Fruit fly (Drosophila melanogaster) whole organism, embryonic: Measurements from ENCODE around the gene flfl.

Experiments
- Antp ChIP-seq: fragments of 200-800 bp; sonication (Bioruptor generic); optimal IDR thresholded peaks from 3 replicates; lab custom pipeline; 2016; ENCODE audit warnings: missing biosample characterization, missing genetic modification characterization
- CG10274 ChIP-seq: fragments of 200-800 bp; sonication (Bioruptor generic); optimal IDR thresholded peaks from 3 replicates; lab custom pipeline; 2017; ENCODE audit warnings: missing biosample characterization, mild to moderate bottlenecking, missing genetic modification characterization
- CG11093 ChIP-seq: fragments of 200-800 bp; sonication (Bioruptor generic); IDR thresholded peaks from 3 replicates; pipeline ENCODE4 v1.3.6; 2022; ENCODE audit warnings: missing biosample characterization, missing genetic modification characterization
- CG12391 ChIP-seq: fragments of 200-800 bp; sonication (Bioruptor generic); optimal IDR thresholded peaks from 3 replicates; lab custom pipeline; 2018; ENCODE audit warnings: missing biosample characterization, mild to moderate bottlenecking, missing genetic modification characterization, moderate library complexity
- CG16815 ChIP-seq: fragments of 200-800 bp; sonication (Bioruptor generic); optimal IDR thresholded peaks from 3 replicates; lab custom pipeline; 2017; ENCODE audit warnings: missing biosample characterization, mild to moderate bottlenecking, missing genetic modification characterization
- CG17361 ChIP-seq: fragments of 200-800 bp; sonication (Bioruptor generic); IDR thresholded peaks from 3 replicates; pipeline ENCODE4 v1.3.6; 2022; ENCODE audit warnings: missing biosample characterization, missing genetic modification characterization
- CG18011 ChIP-seq: fragments of 200-800 bp; sonication (Bioruptor generic); optimal IDR thresholded peaks from 2 replicates; lab custom pipeline; 2017; ENCODE audit warnings: missing biosample characterization, missing genetic modification characterization, mild to moderate bottlenecking, moderate library complexity, missing genotype
- CG18764 ChIP-seq: fragments of 200-800 bp; sonication (Bioruptor generic); optimal IDR thresholded peaks from 3 replicates; lab custom pipeline; 2016; ENCODE audit warnings: missing biosample characterization, missing genetic modification characterization
- CG2116 ChIP-seq: fragments of 200-800 bp; sonication (Bioruptor generic); optimal IDR thresholded peaks from 3 replicates; lab custom pipeline; 2018; ENCODE audit warnings: missing biosample characterization, mild to moderate bottlenecking, missing genetic modification characterization
- CG31224 ChIP-seq: fragments of 200-800 bp; sonication (Bioruptor generic); IDR thresholded peaks from 2 replicates; pipeline ENCODE4 v1.3.6; 2022; ENCODE audit warnings: missing biosample characterization, missing genetic modification characterization
- CG32772 ChIP-seq: fragments of 200-800 bp; sonication (Bioruptor generic); IDR thresholded peaks from 2 replicates; pipeline ENCODE4 v1.3.6; 2022; ENCODE audit warnings: missing biosample characterization, missing genetic modification characterization
- CG3407 ChIP-seq: fragments of 200-800 bp; sonication (Bioruptor generic); optimal IDR thresholded peaks from 2 replicates; lab custom pipeline; 2018; ENCODE audit warnings: missing biosample characterization, mild to moderate bottlenecking, missing genetic modification characterization
- CG4820 ChIP-seq: fragments of 200-800 bp; sonication (Bioruptor generic); optimal IDR thresholded peaks from 3 replicates; lab custom pipeline; 2016; ENCODE audit warnings: missing biosample characterization, missing genetic modification characterization
- CG7271 ChIP-seq: fragments of 200-800 bp; sonication (Bioruptor generic); optimal IDR thresholded peaks from 2 replicates; lab custom pipeline; 2018; ENCODE audit warnings: missing biosample characterization, mild to moderate bottlenecking, missing genetic modification characterization, moderate library complexity
- CG7786 ChIP-seq: fragments of 200-800 bp; sonication (Bioruptor generic); optimal IDR thresholded peaks from 2 replicates; lab custom pipeline; 2016; ENCODE audit warnings: missing biosample characterization, missing genetic modification characterization
- CG9215 ChIP-seq: fragments of 200-800 bp; sonication (Bioruptor generic); IDR thresholded peaks from 2 replicates; pipeline ENCODE4 v1.3.6; 2022; ENCODE audit warnings: missing biosample characterization, missing genetic modification characterization
- Dfd ChIP-seq, 2 experiments: fragments of >200 bp; optimal IDR thresholded peaks; 2 replicates each; lab custom pipeline; 2017; ENCODE audit warnings: missing biosample characterization in 2 of 2, missing genetic modification characterization in 2 of 2
- Gug ChIP-seq: fragments of 200-800 bp; sonication (Bioruptor generic); IDR thresholded peaks from 4 replicates; pipeline ENCODE4 v1.3.6; 2022; ENCODE audit warnings: missing biosample characterization, missing genetic modification characterization
- HLH54F ChIP-seq: fragments of 200-800 bp; sonication (Bioruptor generic); optimal IDR thresholded peaks from 3 replicates; lab custom pipeline; 2016; ENCODE audit warnings: missing biosample characterization, missing genetic modification characterization
- HLHmδ ChIP-seq: fragments of 200-800 bp; sonication (Bioruptor generic); optimal IDR thresholded peaks from 2 replicates; lab custom pipeline; 2018; ENCODE audit warnings: missing biosample characterization, mild to moderate bottlenecking, missing genetic modification characterization, moderate library complexity
- Hr3 ChIP-seq: fragments of 200-800 bp; sonication (Bioruptor generic); optimal IDR thresholded peaks from 3 replicates; lab custom pipeline; 2016; ENCODE audit warnings: missing biosample characterization, missing genetic modification characterization
- Hr78 ChIP-seq, 2 experiments: fragments of 200-800 bp in 1 of 2; fragments of >200 bp in 1 of 2; sonication (Bioruptor generic) in 1 of 2; optimal IDR thresholded peaks; 2 replicates each; lab custom pipeline; 2017 to 2019; ENCODE audit warnings: missing biosample characterization in 2 of 2, missing genetic modification characterization in 2 of 2, mild to moderate bottlenecking in 1 of 2, moderate library complexity in 1 of 2
- Kr ChIP-seq: fragments of 200-800 bp; sonication (Bioruptor generic); optimal IDR thresholded peaks from 2 replicates; lab custom pipeline; 2017; ENCODE audit warnings: missing biosample characterization, mild to moderate bottlenecking, missing genetic modification characterization
- Lpt ChIP-seq: fragments of >200 bp; optimal IDR thresholded peaks from 2 replicates; lab custom pipeline; 2018; ENCODE audit warnings: missing biosample characterization, missing genetic modification characterization
- NFAT ChIP-seq: fragments of 200-800 bp; sonication (Bioruptor generic); IDR thresholded peaks from 2 replicates; pipeline ENCODE4 v1.3.6; 2022; ENCODE audit warnings: missing biosample characterization, missing genetic modification characterization
- Ptx1 ChIP-seq: fragments of 200-800 bp; sonication (Bioruptor generic); IDR thresholded peaks from 2 replicates; pipeline ENCODE4 v1.3.6; 2022; ENCODE audit warnings: missing biosample characterization, missing genetic modification characterization
- Xrp1 ChIP-seq: fragments of 200-800 bp; sonication (Bioruptor generic); IDR thresholded peaks from 2 replicates; pipeline ENCODE4 v1.3.6; 2022; ENCODE audit warnings: missing biosample characterization, missing genetic modification characterization
- btn ChIP-seq: fragments of 200-800 bp; sonication (Bioruptor generic); optimal IDR thresholded peaks from 2 replicates; lab custom pipeline; 2016; ENCODE audit warnings: missing biosample characterization, missing genetic modification characterization
- cas ChIP-seq: fragments of 200-800 bp; sonication (Bioruptor generic); IDR thresholded peaks from 2 replicates; pipeline ENCODE4 v1.3.6; 2022; ENCODE audit warnings: missing biosample characterization, missing genetic modification characterization
- crc ChIP-seq: fragments of 200-800 bp; sonication (Bioruptor generic); optimal IDR thresholded peaks from 2 replicates; lab custom pipeline; 2016; ENCODE audit warnings: missing biosample characterization, missing genetic modification characterization
- disco-r ChIP-seq: fragments of 200-800 bp; sonication (Bioruptor generic); optimal IDR thresholded peaks from 2 replicates; lab custom pipeline; 2016; ENCODE audit warnings: missing biosample characterization, missing genetic modification characterization
- esg ChIP-seq: fragments of 200-800 bp; sonication (Bioruptor generic); conservative IDR thresholded peaks from 2 replicates; pipeline ENCODE4 v1.3.6; 2022; ENCODE audit warnings: missing biosample characterization, missing genetic modification characterization
- ewg ChIP-seq: fragments of 200-800 bp; sonication (Bioruptor generic); optimal IDR thresholded peaks from 3 replicates; lab custom pipeline; 2017; ENCODE audit warnings: mild to moderate bottlenecking, missing biosample characterization, missing genetic modification reagents, missing genetic modification characterization
- fd64A ChIP-seq: fragments of 200-800 bp; sonication (Bioruptor generic); optimal IDR thresholded peaks from 3 replicates; lab custom pipeline; 2018; ENCODE audit warnings: missing biosample characterization, mild to moderate bottlenecking, missing genetic modification characterization
- fu2 ChIP-seq: fragments of 200-800 bp; sonication (Bioruptor generic); optimal IDR thresholded peaks from 2 replicates; lab custom pipeline; 2016; ENCODE audit warnings: missing biosample characterization, missing genetic modification characterization
- gcm2 ChIP-seq: fragments of 200-800 bp; sonication (Bioruptor generic); optimal IDR thresholded peaks from 2 replicates; lab custom pipeline; 2016; ENCODE audit warnings: missing biosample characterization, missing genetic modification characterization
- inv ChIP-seq: fragments of 200-800 bp; sonication (Bioruptor generic); IDR thresholded peaks from 2 replicates; pipeline ENCODE4 v1.3.6; 2022; ENCODE audit warnings: missing biosample characterization, missing genetic modification characterization; ENCODE audit not compliant: partially characterized antibody
- jumu ChIP-seq: fragments of 200-800 bp; sonication (Bioruptor generic); optimal IDR thresholded peaks from 3 replicates; lab custom pipeline; 2016; ENCODE audit warnings: missing biosample characterization, missing genetic modification characterization
- kni ChIP-seq: fragments of 200-800 bp; sonication (Bioruptor generic); optimal IDR thresholded peaks from 3 replicates; lab custom pipeline; 2017; ENCODE audit warnings: mild to moderate bottlenecking, missing biosample characterization, missing genetic modification reagents, missing genetic modification characterization
- nmo ChIP-seq: fragments of 200-800 bp; sonication (Bioruptor generic); optimal IDR thresholded peaks from 2 replicates; lab custom pipeline; 2018; ENCODE audit warnings: missing biosample characterization, mild to moderate bottlenecking, missing genetic modification characterization, moderate library complexity
- odd ChIP-seq: fragments of 200-800 bp; sonication (Bioruptor generic); optimal IDR thresholded peaks from 2 replicates; lab custom pipeline; 2017; ENCODE audit warnings: missing biosample characterization, mild to moderate bottlenecking, missing genetic modification characterization
- pum ChIP-seq: fragments of 200-800 bp; sonication (Bioruptor generic); optimal IDR thresholded peaks from 2 replicates; lab custom pipeline; 2016; ENCODE audit warnings: missing biosample characterization, missing genetic modification characterization
- rib ChIP-seq: fragments of 200-800 bp; sonication (Bioruptor generic); IDR thresholded peaks from 2 replicates; pipeline ENCODE4 v1.3.6; 2022; ENCODE audit warnings: missing biosample characterization, missing genetic modification characterization
- sens ChIP-seq: fragments of 200-800 bp; sonication (Bioruptor generic); peaks from one replicate; lab custom pipeline; 2016; ENCODE audit warnings: missing biosample characterization, missing genetic modification characterization
- sens-2 ChIP-seq: fragments of 200-800 bp; sonication (Bioruptor generic); IDR thresholded peaks from 2 replicates; pipeline ENCODE4 v1.3.6; 2022; ENCODE audit warnings: missing biosample characterization, missing genetic modification characterization
- slou ChIP-seq: fragments of 200-800 bp; sonication (Bioruptor generic); optimal IDR thresholded peaks from 3 replicates; lab custom pipeline; 2016; ENCODE audit warnings: missing biosample characterization, missing genetic modification characterization
- tio ChIP-seq: fragments of 200-800 bp; sonication (Bioruptor generic); optimal IDR thresholded peaks from 2 replicates; lab custom pipeline; 2017; ENCODE audit warnings: missing biosample characterization, missing genetic modification characterization, inconsistent platforms
- usp ChIP-seq: fragments of >200 bp; optimal IDR thresholded peaks from 2 replicates; lab custom pipeline; 2017; ENCODE audit warnings: missing biosample characterization, missing genetic modification characterization
- vvl ChIP-seq: fragments of 200-800 bp; sonication (Bioruptor generic); IDR thresholded peaks from 2 replicates; pipeline ENCODE4 v1.3.6; 2022; ENCODE audit warnings: missing biosample characterization, missing genetic modification characterization
- zen ChIP-seq: fragments of 200-800 bp; sonication (Bioruptor generic); optimal IDR thresholded peaks from 3 replicates; lab custom pipeline; 2018; ENCODE audit warnings: missing biosample characterization, mild to moderate bottlenecking, missing genetic modification characterization, moderate library complexity

The flfl gene

DNA sequence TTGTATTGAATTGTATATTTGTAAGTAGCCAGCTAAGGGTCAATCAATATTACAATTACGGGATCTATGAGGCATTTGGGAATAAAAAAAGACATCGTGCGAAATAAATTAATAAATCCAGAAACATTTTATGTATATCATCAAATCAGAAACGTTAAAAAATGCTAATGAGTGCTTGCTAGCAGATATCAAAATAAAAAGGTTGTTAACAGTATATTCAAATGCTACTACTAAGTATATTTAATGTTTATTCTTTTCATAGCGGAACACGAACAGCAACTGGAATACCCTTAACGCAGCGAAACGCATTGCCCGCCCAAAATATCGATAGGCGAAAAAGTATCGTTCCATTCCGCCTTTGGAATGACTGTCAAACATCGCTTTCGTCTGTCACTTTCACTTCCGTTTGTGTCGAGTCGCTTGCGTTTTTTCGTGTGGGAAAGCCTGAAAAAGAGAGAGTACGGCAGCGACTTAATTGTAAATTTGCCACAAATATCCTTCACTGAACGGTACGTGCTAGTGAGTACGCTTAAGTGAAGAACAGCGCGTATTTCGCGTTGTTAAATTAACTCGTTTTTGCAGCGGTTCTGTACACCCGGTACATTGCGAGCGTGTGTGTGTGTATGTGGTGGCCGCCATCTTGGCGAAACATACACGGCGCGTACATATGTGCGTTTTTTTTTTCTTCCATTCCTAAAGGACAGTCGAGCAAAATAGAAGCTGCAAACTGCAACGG lies 22.6 kb upstream of the flfl start, which contains the start of gene B52 (continued):
- TF ChIP-seq CG17361 (GFP tag; lab: Robert Waterston, UW) (peak; percentile 78), crc (GFP tag; lab: Kevin White, UChicago) (peak; percentile 55), sens-2 (GFP tag; lab: Robert Waterston, UW) (peak; percentile 73), tio (GFP tag; lab: Kevin White, UChicago) (peak; percentile 68), slou (no peak), Dfd (GFP tag; optimal IDR thresholded peaks at IDR 0.05; lab: Kevin White, UChicago) (no peak), nmo (peak; percentile 29), HLH54F (GFP tag; lab: Kevin White, UChicago) (peak; percentile 44), HLHmδ (GFP tag; lab: Kevin White, UChicago) (peak; percentile 90), fd64A (GFP tag; lab: Kevin White, UChicago) (peak; percentile 76), gcm2 (GFP tag; lab: Kevin White, UChicago) (peak; percentile 31), Hr3 (GFP tag; lab: Kevin White, UChicago) (peak; percentile 27), Gug (peak; percentile 47; the same call in 2 of the 4 replicates), Lpt (GFP tag; lab: Kevin White, UChicago) (no peak), CG4820 (GFP tag; lab: Kevin White, UChicago) (no peak), cas (GFP tag; lab: Robert Waterston, UW) (no peak), CG7786 (peak; percentile 21), vvl (GFP tag; lab: Robert Waterston, UW) (peak; percentile 80), pum (GFP tag; lab: Kevin White, UChicago) (no peak), CG32772 (GFP tag; lab: Robert Waterston, UW) (peak; percentile 32; the same call in 1 of the 2 replicates), CG11093 (GFP tag; lab: Robert Waterston, UW) (peak; percentile 47; the same call in 2 of the 3 replicates), Ptx1 (peak; percentile 59), CG2116 (peak; percentile 52), fu2 (GFP tag; lab: Kevin White, UChicago) (peak; percentile 17), disco-r (GFP tag; lab: Kevin White, UChicago) (peak; percentile 62), zen (tag; lab: Kevin White, UChicago) (no peak), CG16815 (GFP tag; lab: Kevin White, UChicago) (no peak), kni (peak; percentile 86), Hr78 (GFP tag; optimal IDR thresholded peaks at IDR 0.05; lab: Kevin White, UChicago) (no peak), jumu (GFP tag; lab: Kevin White, UChicago) (peak; percentile 29), ewg (GFP tag; lab: Kevin White, UChicago) (peak; percentile 44), CG9215 (peak; percentile 39; the same call in 1 of the 2 replicates), Antp (peak; percentile 48), sens (GFP tag; lab: Kevin White, UChicago) (peak; percentile 87), CG7271 (tag; lab: Kevin White, UChicago) (peak; percentile 78), btn (GFP tag; lab: Kevin White, UChicago) (peak; percentile 43), Kr (peak; percentile 45), esg (GFP tag; lab: Robert Waterston, UW) (peak; percentile 59), CG10274 (GFP tag; lab: Kevin White, UChicago) (peak; percentile 41), Xrp1 (GFP tag; lab: Robert Waterston, UW) (no peak; the same call in 1 of the 2 replicates), odd (GFP tag; lab: Kevin White, UChicago) (peak; percentile 67), usp (GFP tag; lab: Kevin White, UChicago) (no peak), CG18011 (peak; percentile 43), CG12391 (peak; percentile 57), NFAT (peak; percentile 78; the same call in 1 of the 2 replicates), CG18764 (GFP tag; lab: Kevin White, UChicago) (peak; percentile 55), inv (GFP tag; lab: Robert Waterston, UW) (peak; percentile 49; the same call in 1 of the 2 replicates), CG3407 (GFP tag; lab: Kevin White, UChicago) (peak; percentile 50), CG31224 (GFP tag; lab: Robert Waterston, UW) (peak; percentile 43), rib (GFP tag; lab: Robert Waterston, UW) (peak; percentile 51; the same call in 1 of the 2 replicates)
